Fruit fly (Drosophila melanogaster) S2 (cell line): ENCODE measurements around the gene CG32647.

ENCODE experiments used
- CG8478 ChIP-seq: fragments of >200 bp; optimal IDR thresholded peaks from 2 replicates; lab custom pipeline; 2018
- CTCF ChIP-seq, 2 experiments: fragments of >200 bp; optimal IDR thresholded peaks; 2 replicates each; lab custom pipeline; 2018

- no peak for TF ChIP-seq CTCF (optimal IDR thresholded peaks at IDR 0.05; lab: Kevin White, UChicago)
- peak; percentile 63 for TF ChIP-seq CG8478 (lab: Kevin White, UChicago)
These were observed 32.6 kb downstream of the CG32647 start for dm6 chrX:12752196-12752595.
